Fruit fly (Drosophila melanogaster) whole organism, adult: ENCODE measurements around the gene CG9389.

ENCODE experiments used
- CG11617 ChIP-seq: fragments of 200-800 bp; sonication (Bioruptor generic); optimal IDR thresholded peaks from 2 replicates; lab custom pipeline; 2017; ENCODE audit warnings: mild to moderate bottlenecking, missing biosample characterization, missing genetic modification reagents, missing genetic modification characterization
- CG1620 ChIP-seq: fragments of 200-800 bp; sonication (Bioruptor generic); optimal IDR thresholded peaks from 2 replicates; lab custom pipeline; 2016; ENCODE audit warnings: missing biosample characterization, missing genetic modification characterization
- Hr96 ChIP-seq: fragments of 200-800 bp; sonication (Bioruptor generic); optimal IDR thresholded peaks from 2 replicates; lab custom pipeline; 2016; ENCODE audit warnings: missing biosample characterization, missing genetic modification characterization
- kay ChIP-seq: fragments of 200-800 bp; sonication (Bioruptor generic); peaks from one replicate; lab custom pipeline; 2016; ENCODE audit warnings: missing biosample characterization, missing genetic modification characterization, borderline replicate concordance
- ovo ChIP-seq: fragments of 200-800 bp; sonication (Bioruptor generic); optimal IDR thresholded peaks from 2 replicates; lab custom pipeline; 2016; ENCODE audit warnings: missing biosample characterization, missing genetic modification characterization
- tj ChIP-seq: fragments of 200-800 bp; sonication (Bioruptor generic); optimal IDR thresholded peaks from 3 replicates; lab custom pipeline; 2017; ENCODE audit warnings: missing biosample characterization, mild to moderate bottlenecking, missing genetic modification characterization, moderate library complexity

- TF ChIP-seq CG1620, result no peak
- no peak for TF ChIP-seq kay
- TF ChIP-seq Hr96 (GFP tag; lab: Kevin White, UChicago), result no peak
- no peak for TF ChIP-seq tj (GFP tag; lab: Kevin White, UChicago)
- TF ChIP-seq CG11617 (GFP tag; lab: Kevin White, UChicago), result no peak
- TF ChIP-seq ovo (GFP tag; lab: Kevin White, UChicago), result no peak
These were observed 45.6 kb downstream of the CG9389 start for dm6 chr3L:21224701-21225223.
